Fruit fly (Drosophila melanogaster) Kc167 (cell line): Measurements from ENCODE around the gene NT1.

Experiments used
- Myc ChIP-seq: fragments of >200 bp; optimal IDR thresholded peaks from 2 replicates; lab custom pipeline; 2017; ENCODE audit warnings: missing external identifiers
- Sin3A ChIP-seq: fragments of >200 bp; optimal IDR thresholded peaks from 2 replicates; lab custom pipeline; 2018; ENCODE audit warnings: missing external identifiers
- h ChIP-seq: fragments of >200 bp; optimal IDR thresholded peaks from 3 replicates; lab custom pipeline; 2018; ENCODE audit warnings: missing external identifiers
- insv ChIP-seq: fragments of >200 bp; optimal IDR thresholded peaks from 3 replicates; lab custom pipeline; 2018; ENCODE audit warnings: missing external identifiers
- psq ChIP-seq: fragments of >200 bp; optimal IDR thresholded peaks from 2 replicates; lab custom pipeline; 2017; ENCODE audit warnings: missing external identifiers
- ttk ChIP-seq: sonication (Bioruptor generic); optimal IDR thresholded peaks from 2 replicates; lab custom pipeline; 2017; ENCODE audit warnings: missing external identifiers

- no peak for TF ChIP-seq psq (lab: Kevin White, UChicago)
- no peak for TF ChIP-seq Sin3A (lab: Kevin White, UChicago)
- no peak for TF ChIP-seq ttk
- no peak for TF ChIP-seq Myc (lab: Kevin White, UChicago)
- TF ChIP-seq h (lab: Kevin White, UChicago) = no peak
- TF ChIP-seq insv = no peak
Observed at dm6 chr3L:4555136-4555535, 46.9 kb upstream of the NT1 start, which contains the start of gene CG33777.
